Worm (Caenorhabditis elegans): ENCODE measurements around the gene nspc-7.

The nspc-7 gene

ce11 chrX:8567823-8568314 lies 26.2 kb downstream of the nspc-7 start:
- TF ChIP-seq unc-39 (tag; optimal IDR thresholded peaks at IDR 0.05) (no peak), nhr-10 (tag; optimal IDR thresholded peaks at IDR 0.05) (no peak), crh-2 (tag; optimal IDR thresholded peaks at IDR 0.05) (no peak), fos-1 (tag; optimal IDR thresholded peaks at IDR 0.05) (peak; percentile 30), sma-9 (GFP tag; optimal IDR thresholded peaks at IDR 0.05) (peak; percentile 58), sma-9 (tag; optimal IDR thresholded peaks at IDR 0.05) (no peak), egl-27 (tag; optimal IDR thresholded peaks at IDR 0.05) (no peak)

ce11 chrX:8568423-8568903 lies 26.8 kb downstream of the nspc-7 start:
- TF ChIP-seq gmeb-1 (tag; optimal IDR thresholded peaks at IDR 0.05) (no peak), fos-1 (tag; optimal IDR thresholded peaks at IDR 0.05) (peak; percentile 61), ZK546.5 (tag; optimal IDR thresholded peaks at IDR 0.05) (no peak), mbf-1 (tag; optimal IDR thresholded peaks at IDR 0.05) (no peak), nhr-77 (tag; optimal IDR thresholded peaks at IDR 0.05) (no peak), nhr-21 (tag; optimal IDR thresholded peaks at IDR 0.05) (peak; percentile 24), ceh-16 (tag; optimal IDR thresholded peaks at IDR 0.05) (peak; percentile 31), ztf-1 (GFP tag; conservative IDR thresholded peaks at IDR 0.05) (no peak)

ce11 chrX:8569159-8569558 lies 27.5 kb downstream of the nspc-7 start:
- TF ChIP-seq peb-1 (tag; optimal IDR thresholded peaks at IDR 0.05): no peak
- TF ChIP-seq nhr-129 (tag; optimal IDR thresholded peaks at IDR 0.05): peak; percentile 22
- TF ChIP-seq sma-9 (GFP tag; optimal IDR thresholded peaks at IDR 0.05): no peak
- TF ChIP-seq sma-9 (tag; optimal IDR thresholded peaks at IDR 0.05): no peak
- TF ChIP-seq fos-1 (tag; optimal IDR thresholded peaks at IDR 0.05): no peak
- TF ChIP-seq snpc-4 (tag; optimal IDR thresholded peaks at IDR 0.05): no peak
- TF ChIP-seq unc-55 (GFP tag; optimal IDR thresholded peaks at IDR 0.05): peak; percentile 21
- no peak for TF ChIP-seq unc-62 (GFP tag; optimal IDR thresholded peaks at IDR 0.05)
- peak; percentile 6 for TF ChIP-seq C34F6.9 (tag; optimal IDR thresholded peaks at IDR 0.05)
- peak in 1 of 2 experiments; percentile 6 for TF ChIP-seq mdl-1 (tag; optimal IDR thresholded peaks at IDR 0.05)
- no peak for TF ChIP-seq nhr-6 (tag; optimal IDR thresholded peaks at IDR 0.05)

- TF ChIP-seq C34F6.9 (tag; optimal IDR thresholded peaks at IDR 0.05) (no peak), unc-55 (GFP tag; optimal IDR thresholded peaks at IDR 0.05) (no peak), sem-4 (tag; optimal IDR thresholded peaks at IDR 0.05) (no peak), F13H6.1 (tag; optimal IDR thresholded peaks at IDR 0.05) (no peak), crh-2 (tag; optimal IDR thresholded peaks at IDR 0.05) (no peak), ZK546.5 (tag; optimal IDR thresholded peaks at IDR 0.05) (no peak), nhr-21 (tag; optimal IDR thresholded peaks at IDR 0.05) (no peak), unc-62 (GFP tag; optimal IDR thresholded peaks at IDR 0.05) (no peak), mdl-1 (tag; optimal IDR thresholded peaks at IDR 0.05) (no peak), nhr-23 (tag; optimal IDR thresholded peaks at IDR 0.05) (no peak), ceh-82 (tag; optimal IDR thresholded peaks at IDR 0.05) (no peak), unc-39 (tag; optimal IDR thresholded peaks at IDR 0.05) (no peak), sma-3 (GFP tag; optimal IDR thresholded peaks at IDR 0.05) (no peak), R02D3.7 (tag; optimal IDR thresholded peaks at IDR 0.05) (no peak), lsy-2 (tag; optimal IDR thresholded peaks at IDR 0.05) (no peak), aly-2 (tag; optimal IDR thresholded peaks at IDR 0.05) (no peak), mab-5 (tag; optimal IDR thresholded peaks at IDR 0.05) (no peak), egl-27 (tag; optimal IDR thresholded peaks at IDR 0.05) (no peak), Y55F3AM.14 (GFP tag; optimal IDR thresholded peaks at IDR 0.05) (no peak)
These were observed 29.4 kb downstream of the nspc-7 start, which contains the start of gene jmjd-3.1 for ce11 chrX:8570997-8571517. Gene jmjd-3.1, plus strand, starts transcription at chrX:8571047.

- TF ChIP-seq fos-1 (tag; optimal IDR thresholded peaks at IDR 0.05): no peak
- TF ChIP-seq nhr-77 (tag; optimal IDR thresholded peaks at IDR 0.05): no peak
- TF ChIP-seq F13H6.1 (tag; optimal IDR thresholded peaks at IDR 0.05): no peak
- no peak for TF ChIP-seq nhr-6 (tag; optimal IDR thresholded peaks at IDR 0.05)
- no peak for TF ChIP-seq C34F6.9 (tag; optimal IDR thresholded peaks at IDR 0.05)
- no peak for TF ChIP-seq elt-3 (tag; optimal IDR thresholded peaks at IDR 0.05)
- TF ChIP-seq dmd-4 (tag; optimal IDR thresholded peaks at IDR 0.05): no peak
- no peak for TF ChIP-seq peb-1 (tag; optimal IDR thresholded peaks at IDR 0.05)
- no peak for TF ChIP-seq gmeb-1 (tag; optimal IDR thresholded peaks at IDR 0.05)
- no peak for TF ChIP-seq blmp-1 (tag; optimal IDR thresholded peaks at IDR 0.05; ENCODE audit: insufficient read depth)
- TF ChIP-seq ceh-82 (tag; optimal IDR thresholded peaks at IDR 0.05): no peak
- no peak for TF ChIP-seq ztf-1 (GFP tag; conservative IDR thresholded peaks at IDR 0.05)
- TF ChIP-seq egl-27 (tag; optimal IDR thresholded peaks at IDR 0.05): no peak
- TF ChIP-seq lin-39 (tag; optimal IDR thresholded peaks at IDR 0.05): no peak
- TF ChIP-seq lsy-2 (tag; optimal IDR thresholded peaks at IDR 0.05): no peak
- no peak for TF ChIP-seq sma-3 (GFP tag; optimal IDR thresholded peaks at IDR 0.05)
- no peak for TF ChIP-seq alr-1 (tag; optimal IDR thresholded peaks at IDR 0.05)
- TF ChIP-seq skn-1 (tag; optimal IDR thresholded peaks at IDR 0.05): no peak
These were observed 38.6 kb downstream of the nspc-7 start, which contains the start of gene F18E9.4 for ce11 chrX:8580217-8580616. Gene F18E9.4, plus strand, starts transcription at chrX:8580517.
